Fruit fly (Drosophila melanogaster): ENCODE data around the gene hng3.
A peak's percentile ranks its signal among the peaks of the same experiment; 100 is the strongest.

hng3 gene

dm6 chr3L:704661-705543 lies 50.4 kb downstream of the hng3 start (continued):
- TF ChIP-seq zen2 (GFP tag; IDR thresholded peaks at IDR 0.05; ENCODE audit: partially characterized antibody), result no peak
- TF ChIP-seq tin (GFP tag; optimal IDR thresholded peaks at IDR 0.05), result peak; percentile 15
- TF ChIP-seq CG14014 (GFP tag; IDR thresholded peaks at IDR 0.05), result peak; percentile 39; the same call in 1 of the 2 replicates
- TF ChIP-seq CG10147 (GFP tag; optimal IDR thresholded peaks at IDR 0.05), result no peak
- TF ChIP-seq CG6765 (GFP tag; optimal IDR thresholded peaks at IDR 0.05), result no peak
- peak in 1 of 2 experiments; percentile 28 for TF ChIP-seq dpn (GFP tag; optimal IDR thresholded peaks at IDR 0.05)
- no peak for TF ChIP-seq Oli (tag; optimal IDR thresholded peaks at IDR 0.05)
- peak; percentile 28 for TF ChIP-seq lab (GFP tag; optimal IDR thresholded peaks at IDR 0.05)
- TF ChIP-seq Stat92E (GFP tag; optimal IDR thresholded peaks at IDR 0.05), result no peak
- TF ChIP-seq gro (GFP tag; optimal IDR thresholded peaks at IDR 0.05), result no peak
- no peak for TF ChIP-seq danr (GFP tag; IDR thresholded peaks at IDR 0.05)
- TF ChIP-seq sna (GFP tag; IDR thresholded peaks at IDR 0.05; ENCODE audit: partially characterized antibody), result no peak
- 0 out of 3 replicates have a peak, but pooled peaks have one; percentile 34 for TF ChIP-seq H15 (GFP tag; IDR thresholded peaks at IDR 0.05)
- TF ChIP-seq Dp (GFP tag; optimal IDR thresholded peaks at IDR 0.05), result no peak
- no peak for TF ChIP-seq CG6791 (GFP tag; IDR thresholded peaks at IDR 0.05; ENCODE audit: partially characterized antibody)
- no peak for TF ChIP-seq Rx (GFP tag; IDR thresholded peaks at IDR 0.05)
- TF ChIP-seq vfl (GFP tag; optimal IDR thresholded peaks at IDR 0.05), result no peak
- peak; percentile 51; the same call in 2 of the 3 replicates for TF ChIP-seq row (GFP tag; IDR thresholded peaks at IDR 0.05)
- peak; percentile 61; the same call in 1 of the 3 replicates for TF ChIP-seq ase (GFP tag; IDR thresholded peaks at IDR 0.05)
- no peak for TF ChIP-seq CG10654 (GFP tag; optimal IDR thresholded peaks at IDR 0.05)
- TF ChIP-seq Sox102F (GFP tag; optimal IDR thresholded peaks at IDR 0.05), result peak; percentile 56
- TF ChIP-seq CG10979 (tag; optimal IDR thresholded peaks at IDR 0.05), result peak; percentile 23
- peak; percentile 38 for TF ChIP-seq CG1603 (tag; optimal IDR thresholded peaks at IDR 0.05)
- no peak for TF ChIP-seq CG9437 (GFP tag; optimal IDR thresholded peaks at IDR 0.05)
- no peak for TF ChIP-seq Sry-δ (GFP tag; optimal IDR thresholded peaks at IDR 0.05)
- TF ChIP-seq pan (optimal IDR thresholded peaks at IDR 0.05), result no peak
- TF ChIP-seq pan (GFP tag; optimal IDR thresholded peaks at IDR 0.05 in 1 of 2, IDR thresholded peaks at IDR 0.05 in 1 of 2), result peak in 1 of 2 experiments; percentile 62
- no peak for TF ChIP-seq bbx (GFP tag; IDR thresholded peaks at IDR 0.05; ENCODE audit: partially characterized antibody)
- TF ChIP-seq pum (GFP tag; optimal IDR thresholded peaks at IDR 0.05), result no peak
- TF ChIP-seq E2f1 (GFP tag; IDR thresholded peaks at IDR 0.05), result 0 out of 2 replicates have a peak, but pooled peaks have one; percentile 31
- TF ChIP-seq B-H2 (GFP tag; optimal IDR thresholded peaks at IDR 0.05), result no peak
- no peak for TF ChIP-seq Ravus (GFP tag; IDR thresholded peaks at IDR 0.05)
- TF ChIP-seq ranshi (GFP tag; IDR thresholded peaks at IDR 0.05), result peak; percentile 49; the same call in 1 of the 2 replicates
- TF ChIP-seq CG5245 (GFP tag; optimal IDR thresholded peaks at IDR 0.05), result peak; percentile 4
- TF ChIP-seq p53 (GFP tag; optimal IDR thresholded peaks at IDR 0.05), result no peak
- no peak for TF ChIP-seq H2.0 (GFP tag; IDR thresholded peaks at IDR 0.05)
- no peak for TF ChIP-seq hkb (optimal IDR thresholded peaks at IDR 0.05)
- peak; percentile 67; the same call in 1 of the 2 replicates for TF ChIP-seq hkb (GFP tag; IDR thresholded peaks at IDR 0.05)
- peak; percentile 30 for TF ChIP-seq Xbp1 (GFP tag; optimal IDR thresholded peaks at IDR 0.05)
- peak; percentile 36 for TF ChIP-seq unpg (GFP tag; optimal IDR thresholded peaks at IDR 0.05)
- TF ChIP-seq Side (GFP tag; optimal IDR thresholded peaks at IDR 0.05), result no peak
- TF ChIP-seq CG6813 (GFP tag; optimal IDR thresholded peaks at IDR 0.05), result no peak
- peak; percentile 38; the same call in 1 of the 3 replicates for TF ChIP-seq B-H1 (GFP tag; IDR thresholded peaks at IDR 0.05)
- TF ChIP-seq Fer3 (tag; optimal IDR thresholded peaks at IDR 0.05), result peak; percentile 12
- TF ChIP-seq Asciz (GFP tag; optimal IDR thresholded peaks at IDR 0.05), result no peak
- TF ChIP-seq usp (GFP tag; optimal IDR thresholded peaks at IDR 0.05), result no peak
- peak; percentile 26 for TF ChIP-seq Meics (GFP tag; optimal IDR thresholded peaks at IDR 0.05)
- TF ChIP-seq az2 (GFP tag; optimal IDR thresholded peaks at IDR 0.05), result peak; percentile 31
- no peak for TF ChIP-seq Dref (GFP tag; IDR thresholded peaks at IDR 0.05)

Measured in whole organism, embryonic.